Worm (Caenorhabditis elegans) whole organism, L2 larva: Measurements from ENCODE around the gene mthf-1.

ENCODE experiments used
- R02D3.7 ChIP-seq: fragments of 150-350 bp; optimal IDR thresholded peaks from 2 replicates; lab custom pipeline; 2014; ENCODE audit warnings: missing biosample characterization, missing genetic modification characterization
- aly-2 ChIP-seq: fragments of 150-350 bp; optimal IDR thresholded peaks from 2 replicates; lab custom pipeline; 2014; ENCODE audit warnings: missing biosample characterization, missing genetic modification characterization
- ama-1 ChIP-seq: fragments of 150-350 bp; optimal IDR thresholded peaks from 2 replicates; lab custom pipeline; 2018; ENCODE audit warnings: inconsistent platforms
- dmd-4 ChIP-seq: sonication (generic microtip); optimal IDR thresholded peaks from 2 replicates; lab custom pipeline; 2017; ENCODE audit warnings: missing biosample characterization, missing genetic modification characterization
- nhr-237 ChIP-seq: fragments of 150-350 bp; optimal IDR thresholded peaks from 2 replicates; lab custom pipeline; 2014; ENCODE audit warnings: missing biosample characterization, missing genetic modification characterization
- skn-1 ChIP-seq: sonication (generic microtip); optimal IDR thresholded peaks from 2 replicates; lab custom pipeline; 2017; ENCODE audit warnings: missing biosample characterization, missing genetic modification characterization
- snpc-4 ChIP-seq: fragments of 150-350 bp; optimal IDR thresholded peaks from 2 replicates; lab custom pipeline; 2014; ENCODE audit warnings: missing biosample characterization, missing genetic modification characterization
- unc-55 ChIP-seq: fragments of 150-350 bp; sonication (generic microtip); optimal IDR thresholded peaks from 3 replicates; lab custom pipeline; 2014; ENCODE audit warnings: missing biosample characterization, missing genetic modification reagents, missing genetic modification characterization
- unc-62 ChIP-seq: fragments of 150-350 bp; optimal IDR thresholded peaks from 2 replicates; lab custom pipeline; 2014; ENCODE audit warnings: missing biosample characterization, missing genetic modification reagents, missing genetic modification characterization
- ztf-4 ChIP-seq: fragments of 150-350 bp; optimal IDR thresholded peaks from 2 replicates; lab custom pipeline; 2014; ENCODE audit warnings: missing biosample characterization, missing genetic modification characterization

- TF ChIP-seq skn-1 (tag; lab: Kevin White, UChicago) (no peak), aly-2 (tag; lab: Kevin White, UChicago) (no peak), snpc-4 (tag; lab: Kevin White, UChicago) (no peak), R02D3.7 (no peak), nhr-237 (tag; lab: Kevin White, UChicago) (no peak), ztf-4 (tag; lab: Kevin White, UChicago) (no peak), unc-62 (GFP tag; lab: Kevin White, UChicago) (no peak), ama-1 (lab: Kevin White, UChicago) (no peak), dmd-4 (tag; lab: Kevin White, UChicago) (no peak), unc-55 (GFP tag; lab: Kevin White, UChicago) (no peak)
Observed at ce11 chrII:7819359-7819758, 41.7 kb upstream of the mthf-1 start.
